Worm (Caenorhabditis elegans): ENCODE measurements around the gene mup-2.
A peak's percentile ranks its signal among the peaks of the same experiment; 100 is the strongest.

Gene mup-2

ce11 chrX:6382930-6383329 is 27.1 kb downstream of the mup-2 start:
- no peak for TF ChIP-seq tbx-7 (tag; optimal IDR thresholded peaks at IDR 0.05)
- no peak for TF ChIP-seq fkh-6 (tag; optimal IDR thresholded peaks at IDR 0.05)
- no peak for TF ChIP-seq rnt-1 (tag; optimal IDR thresholded peaks at IDR 0.05)
- no peak for TF ChIP-seq ahr-1 (tag; optimal IDR thresholded peaks at IDR 0.05)
- no peak for TF ChIP-seq ceh-34 (tag; optimal IDR thresholded peaks at IDR 0.05)
- no peak for TF ChIP-seq fkh-10 (GFP tag; optimal IDR thresholded peaks at IDR 0.05)
- no peak for TF ChIP-seq pha-4 (tag; optimal IDR thresholded peaks at IDR 0.05)
- TF ChIP-seq ceh-24 (tag; optimal IDR thresholded peaks at IDR 0.05) = no peak
- no peak for TF ChIP-seq zip-5 (tag; optimal IDR thresholded peaks at IDR 0.05)
- TF ChIP-seq pros-1 (tag; optimal IDR thresholded peaks at IDR 0.05) = no peak
- no peak for TF ChIP-seq ets-4 (tag; optimal IDR thresholded peaks at IDR 0.05)
- no peak for TF ChIP-seq pag-3 (tag; optimal IDR thresholded peaks at IDR 0.05; ENCODE audit: borderline replicate concordance)
- TF ChIP-seq Y22D7AL.16 (tag; optimal IDR thresholded peaks at IDR 0.05) = no peak

DNA sequence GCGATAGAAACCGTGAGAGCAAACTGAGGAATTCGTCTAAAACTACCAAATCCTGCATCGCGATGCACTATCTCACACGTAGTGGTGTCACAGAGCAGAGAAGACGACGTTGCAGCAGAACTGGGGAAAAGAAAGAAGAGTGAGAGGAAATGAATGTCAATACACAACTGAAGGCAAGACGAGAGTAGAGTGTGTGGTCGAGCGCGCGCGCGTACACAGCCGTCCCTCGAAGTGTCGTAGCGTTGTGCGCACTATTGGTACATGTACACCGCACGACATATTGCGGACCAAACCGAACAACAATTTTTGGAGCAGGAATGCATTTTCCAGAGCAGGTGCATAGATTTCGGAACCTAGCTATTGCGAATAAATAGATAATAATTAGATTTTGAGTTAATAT is 31.7 kb downstream of the mup-2 start:
- TF ChIP-seq pqm-1 (tag; optimal IDR thresholded peaks at IDR 0.05) (no peak), zip-5 (tag; optimal IDR thresholded peaks at IDR 0.05) (no peak), nfya-1 (tag; optimal IDR thresholded peaks at IDR 0.05) (peak; percentile 65), unc-42 (tag; optimal IDR thresholded peaks at IDR 0.05) (peak; percentile 62), ceh-14 (tag; optimal IDR thresholded peaks at IDR 0.05) (peak; percentile 68), ceh-6 (GFP tag; optimal IDR thresholded peaks at IDR 0.05) (peak; percentile 35), dmd-4 (tag; optimal IDR thresholded peaks at IDR 0.05; ENCODE audit: borderline replicate concordance) (no peak), che-1 (tag; optimal IDR thresholded peaks at IDR 0.05) (no peak), syd-9 (tag; optimal IDR thresholded peaks at IDR 0.05) (peak; percentile 60), Y22D7AL.16 (tag; optimal IDR thresholded peaks at IDR 0.05) (no peak), C38D4.7 (GFP tag; optimal IDR thresholded peaks at IDR 0.05) (no peak), tbx-2 (tag; optimal IDR thresholded peaks at IDR 0.05) (peak; percentile 77), pha-4 (tag; optimal IDR thresholded peaks at IDR 0.05) (no peak), unc-55 (GFP tag; optimal IDR thresholded peaks at IDR 0.05) (peak; percentile 32), dve-1 (tag; optimal IDR thresholded peaks at IDR 0.05) (no peak), ceh-18 (tag; optimal IDR thresholded peaks at IDR 0.05) (peak; percentile 31), ceh-45 (GFP tag; IDR thresholded peaks at IDR 0.05) (no peak), K09A11.1 (tag; optimal IDR thresholded peaks at IDR 0.05; ENCODE audit: insufficient read depth) (no peak), sdc-2 (tag; optimal IDR thresholded peaks at IDR 0.05) (peak; percentile 62), nhr-232 (tag; optimal IDR thresholded peaks at IDR 0.05) (no peak), elt-4 (tag; optimal IDR thresholded peaks at IDR 0.05) (no peak), mec-3 (tag; optimal IDR thresholded peaks at IDR 0.05; ENCODE audit: borderline replicate concordance) (no peak), ceh-19 (GFP tag; optimal IDR thresholded peaks at IDR 0.05) (peak; percentile 36), fax-1 (tag; optimal IDR thresholded peaks at IDR 0.05) (no peak), odd-2 (tag; optimal IDR thresholded peaks at IDR 0.05) (no peak), ceh-48 (tag; optimal IDR thresholded peaks at IDR 0.05) (peak; percentile 30), unc-3 (GFP tag; conservative IDR thresholded peaks at IDR 0.05) (no peak), unc-3 (tag; optimal IDR thresholded peaks at IDR 0.05) (no peak), pat-9 (tag; optimal IDR thresholded peaks at IDR 0.05) (peak; percentile 11), nhr-11 (tag; optimal IDR thresholded peaks at IDR 0.05) (no peak), ceh-9 (tag; optimal IDR thresholded peaks at IDR 0.05) (no peak), elt-2 (tag; optimal IDR thresholded peaks at IDR 0.05) (no peak), hlh-8 (tag; optimal IDR thresholded peaks at IDR 0.05) (peak; percentile 9), fkh-10 (GFP tag; optimal IDR thresholded peaks at IDR 0.05) (no peak), ceh-34 (tag; optimal IDR thresholded peaks at IDR 0.05) (peak; percentile 50), hlh-6 (tag; optimal IDR thresholded peaks at IDR 0.05) (peak; percentile 50), lin-11 (tag; optimal IDR thresholded peaks at IDR 0.05) (no peak), ceh-30 (tag; optimal IDR thresholded peaks at IDR 0.05) (no peak), hlh-13 (GFP tag; optimal IDR thresholded peaks at IDR 0.05) (no peak), ceh-31 (tag; optimal IDR thresholded peaks at IDR 0.05) (peak; percentile 66), rnt-1 (tag; optimal IDR thresholded peaks at IDR 0.05) (peak; percentile 28), K02D7.2 (tag; optimal IDR thresholded peaks at IDR 0.05) (no peak), eyg-1 (tag; optimal IDR thresholded peaks at IDR 0.05) (no peak), C08G9.2 (tag; optimal IDR thresholded peaks at IDR 0.05) (peak; percentile 40)
